Fruit fly (Drosophila melanogaster) whole organism, wandering third instar larva: ENCODE measurements around the gene CG11674.
A peak's percentile ranks its signal among the peaks of the same experiment; 100 is the strongest.

ENCODE experiments used
- Abd-B ChIP-seq: fragments of >200 bp; optimal IDR thresholded peaks from 2 replicates; lab custom pipeline; 2017; ENCODE audit warnings: missing biosample characterization, missing genetic modification characterization
- CG9705 ChIP-seq: fragments of 200-800 bp; sonication (Bioruptor generic); optimal IDR thresholded peaks from 2 replicates; lab custom pipeline; 2018; ENCODE audit warnings: missing biosample characterization, mild to moderate bottlenecking, missing genetic modification characterization
- CrebA ChIP-seq: fragments of 200-800 bp; sonication (Bioruptor generic); optimal IDR thresholded peaks from 2 replicates; lab custom pipeline; 2016; ENCODE audit warnings: missing biosample characterization, mild to moderate bottlenecking, missing genetic modification characterization, borderline replicate concordance
- Dfd ChIP-seq: fragments of >200 bp; optimal IDR thresholded peaks from 2 replicates; lab custom pipeline; 2017; ENCODE audit warnings: missing biosample characterization, missing genetic modification characterization
- Dif ChIP-seq: fragments of 200-275, 200-300 bp; sonication (Bioruptor generic); optimal IDR thresholded peaks from 2 replicates; lab custom pipeline; 2018; ENCODE audit warnings: missing biosample characterization, missing genetic modification characterization; ENCODE audit not compliant: partially characterized antibody
- HLH106 ChIP-seq: fragments of 200-800 bp; optimal IDR thresholded peaks from 3 replicates; lab custom pipeline; 2019; ENCODE audit warnings: missing biosample characterization, mild to moderate bottlenecking, missing genetic modification characterization, moderate library complexity
- Hnf4 ChIP-seq: fragments of 200-800 bp; sonication (Bioruptor generic); optimal IDR thresholded peaks from 2 replicates; lab custom pipeline; 2016; ENCODE audit warnings: missing biosample characterization, mild to moderate bottlenecking, missing genetic modification characterization
- Hr78 ChIP-seq: fragments of >200 bp; optimal IDR thresholded peaks from 2 replicates; lab custom pipeline; 2017; ENCODE audit warnings: missing biosample characterization, missing genetic modification characterization
- Hr83 ChIP-seq: fragments of 200-300 bp; sonication (Bioruptor generic); optimal IDR thresholded peaks from 2 replicates; lab custom pipeline; 2016; ENCODE audit warnings: missing biosample characterization, mild to moderate bottlenecking, missing genetic modification characterization, moderate library complexity; ENCODE audit not compliant: poor library complexity, severe bottlenecking
- Jra ChIP-seq: sonication (Bioruptor generic); optimal IDR thresholded peaks from 2 replicates; lab custom pipeline; 2016; ENCODE audit warnings: missing biosample characterization, missing genetic modification characterization
- Mio ChIP-seq: sonication (Bioruptor generic); optimal IDR thresholded peaks from 2 replicates; lab custom pipeline; 2016; ENCODE audit warnings: missing biosample characterization, missing genetic modification characterization
- Myc ChIP-seq: fragments of >200 bp; optimal IDR thresholded peaks from 2 replicates; lab custom pipeline; 2017
- N ChIP-seq: fragments of >200 bp; optimal IDR thresholded peaks from 2 replicates; lab custom pipeline; 2018; ENCODE audit warnings: missing biosample characterization, missing external identifiers, missing genetic modification characterization
- OdsH ChIP-seq: fragments of 200-800 bp; sonication (Bioruptor generic); optimal IDR thresholded peaks from 2 replicates; lab custom pipeline; 2016; ENCODE audit warnings: missing biosample characterization, mild to moderate bottlenecking, missing genetic modification characterization
- Rel ChIP-seq, 2 experiments: fragments of 200-800 bp; sonication (Bioruptor generic) in 1 of 2; optimal IDR thresholded peaks; 2 replicates in 1 of 2; 3 replicates in 1 of 2; lab custom pipeline; 2016 to 2019; ENCODE audit warnings: mild to moderate bottlenecking in 2 of 2, missing biosample characterization in 2 of 2, missing genetic modification characterization in 2 of 2, moderate library complexity in 1 of 2
- Sp1 ChIP-seq: fragments of 200-800 bp; sonication (Bioruptor generic); optimal IDR thresholded peaks from 3 replicates; lab custom pipeline; 2019; ENCODE audit warnings: missing biosample characterization, mild to moderate bottlenecking, missing genetic modification characterization, moderate library complexity
- Vsx2 ChIP-seq: fragments of 200-300, 225-300 bp; sonication (Bioruptor generic); optimal IDR thresholded peaks from 2 replicates; lab custom pipeline; 2018; ENCODE audit warnings: missing biosample characterization, missing genetic modification characterization; ENCODE audit not compliant: partially characterized antibody
- br ChIP-seq: fragments of 200-800 bp; sonication (Bioruptor generic); optimal IDR thresholded peaks from 2 replicates; lab custom pipeline; 2016; ENCODE audit warnings: missing biosample characterization, missing genetic modification characterization
- brk ChIP-seq: fragments of 200-800 bp; sonication (Bioruptor generic); optimal IDR thresholded peaks from 2 replicates; lab custom pipeline; 2016; ENCODE audit warnings: missing biosample characterization, mild to moderate bottlenecking, missing genetic modification characterization
- dl ChIP-seq, 2 experiments: fragments of 175-275, 200-275 bp in 1 of 2; fragments of 200-275 bp in 1 of 2; sonication (Bioruptor generic); optimal IDR thresholded peaks; lab custom pipeline; 2018; ENCODE audit warnings: mild to moderate bottlenecking in 2 of 2, missing biosample characterization in 2 of 2, missing genetic modification characterization in 2 of 2, moderate library complexity in 2 of 2; ENCODE audit not compliant: partially characterized antibody in 2 of 2, insufficient read depth in 1 of 2
- dmrt93B ChIP-seq: fragments of 200-800 bp; sonication (Bioruptor generic); optimal IDR thresholded peaks from 2 replicates; lab custom pipeline; 2018; ENCODE audit warnings: missing biosample characterization, mild to moderate bottlenecking, missing genetic modification characterization
- dsf ChIP-seq: sonication (Bioruptor generic); optimal IDR thresholded peaks from 2 replicates; lab custom pipeline; 2016; ENCODE audit warnings: missing biosample characterization, missing genetic modification characterization, borderline replicate concordance
- ey ChIP-seq: fragments of 200-800 bp; sonication (Bioruptor generic); optimal IDR thresholded peaks from 2 replicates; lab custom pipeline; 2016; ENCODE audit warnings: missing biosample characterization, missing genetic modification characterization
- foxo ChIP-seq, 2 experiments: fragments of 200-800 bp; sonication (Bioruptor generic); optimal IDR thresholded peaks; 2 replicates in 1 of 2; 3 replicates in 1 of 2; lab custom pipeline; 2016 to 2017; ENCODE audit warnings: missing biosample characterization in 2 of 2, missing genetic modification characterization in 2 of 2
- fru ChIP-seq: fragments of 200-800 bp; sonication (Bioruptor generic); optimal IDR thresholded peaks from 3 replicates; lab custom pipeline; 2016; ENCODE audit warnings: missing biosample characterization, mild to moderate bottlenecking, missing genetic modification characterization
- h ChIP-seq: fragments of 200-800 bp; sonication (Bioruptor generic); optimal IDR thresholded peaks from 3 replicates; lab custom pipeline; 2016; ENCODE audit warnings: missing biosample characterization, mild to moderate bottlenecking, missing genetic modification characterization
- jim ChIP-seq: fragments of 175-275, 200-325 bp; sonication (Bioruptor generic); optimal IDR thresholded peaks from 2 replicates; lab custom pipeline; 2016; ENCODE audit warnings: missing biosample characterization, mild to moderate bottlenecking, missing genetic modification characterization
- lola ChIP-seq: fragments of >200 bp; optimal IDR thresholded peaks from 2 replicates; lab custom pipeline; 2017; ENCODE audit warnings: missing biosample characterization, missing genetic modification characterization
- pan ChIP-seq: fragments of >200 bp; optimal IDR thresholded peaks from 2 replicates; lab custom pipeline; 2017
- psq ChIP-seq: fragments of 200-800 bp; sonication (Bioruptor generic); optimal IDR thresholded peaks from 3 replicates; lab custom pipeline; 2017; ENCODE audit warnings: missing biosample characterization, mild to moderate bottlenecking, missing genetic modification characterization, moderate library complexity
- rgr ChIP-seq: fragments of 200-800 bp; sonication (Bioruptor generic); optimal IDR thresholded peaks from 3 replicates; lab custom pipeline; 2016; ENCODE audit warnings: missing biosample characterization, mild to moderate bottlenecking, missing genetic modification characterization
- sage ChIP-seq: fragments of 200-800 bp; sonication (Bioruptor generic); optimal IDR thresholded peaks from 2 replicates; lab custom pipeline; 2016; ENCODE audit warnings: missing biosample characterization, mild to moderate bottlenecking, missing genetic modification characterization
- sv ChIP-seq: fragments of 200-800 bp; sonication (Bioruptor generic); optimal IDR thresholded peaks from 3 replicates; lab custom pipeline; 2016; ENCODE audit warnings: missing biosample characterization, missing genetic modification characterization
- tai ChIP-seq: sonication (Bioruptor generic); optimal IDR thresholded peaks from 2 replicates; lab custom pipeline; 2016; ENCODE audit warnings: missing biosample characterization, missing genetic modification characterization
- woc ChIP-seq: sonication (Bioruptor generic); optimal IDR thresholded peaks from 2 replicates; lab custom pipeline; 2016; ENCODE audit warnings: missing biosample characterization, mild to moderate bottlenecking, missing genetic modification characterization

CG11674 gene

DNA sequence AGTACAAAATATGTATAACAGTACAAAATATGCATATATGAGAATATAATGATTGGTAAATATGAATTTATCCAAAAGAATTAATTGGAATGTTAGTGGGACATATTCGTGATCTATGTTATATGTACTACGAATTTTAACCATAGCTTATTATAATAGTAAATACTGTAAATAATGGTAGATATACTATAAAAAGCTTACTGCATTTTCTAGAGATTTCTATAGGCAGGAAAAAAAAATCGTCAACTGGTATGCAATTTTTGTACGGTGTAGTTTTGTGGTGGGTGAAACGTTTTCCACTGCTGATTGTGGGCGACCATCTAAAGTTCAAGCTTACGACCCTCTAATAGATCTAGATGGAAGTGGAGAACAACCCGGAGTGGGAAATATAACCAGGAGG lies 8.8 kb downstream of the CG11674 start:
- TF ChIP-seq Vsx2 (GFP tag; lab: Kevin White, UChicago) = no peak
- no peak for TF ChIP-seq CG9705
- no peak for TF ChIP-seq Hr83
- no peak for TF ChIP-seq dsf (GFP tag; lab: Kevin White, UChicago)
- TF ChIP-seq dl (GFP tag; optimal IDR thresholded peaks at IDR 0.05; lab: Kevin White, UChicago; ENCODE audit: insufficient read depth in 1 of 2, partially characterized antibody in 2 of 2) = no peak
- TF ChIP-seq N = no peak
- TF ChIP-seq dmrt93B = no peak
- no peak for TF ChIP-seq Rel (GFP tag; optimal IDR thresholded peaks at IDR 0.05; lab: Kevin White, UChicago)
- TF ChIP-seq Rel (tag; optimal IDR thresholded peaks at IDR 0.05; lab: Kevin White, UChicago) = no peak
- TF ChIP-seq Myc (lab: Kevin White, UChicago) = no peak
- no peak for TF ChIP-seq Dif (GFP tag; lab: Kevin White, UChicago)
- TF ChIP-seq HLH106 (tag; lab: Kevin White, UChicago) = no peak
- TF ChIP-seq pan = no peak
- TF ChIP-seq ey (GFP tag; lab: Kevin White, UChicago) = no peak
- no peak for TF ChIP-seq Jra (GFP tag; lab: Kevin White, UChicago)
- TF ChIP-seq Hnf4 (GFP tag; lab: Kevin White, UChicago) = no peak

DNA sequence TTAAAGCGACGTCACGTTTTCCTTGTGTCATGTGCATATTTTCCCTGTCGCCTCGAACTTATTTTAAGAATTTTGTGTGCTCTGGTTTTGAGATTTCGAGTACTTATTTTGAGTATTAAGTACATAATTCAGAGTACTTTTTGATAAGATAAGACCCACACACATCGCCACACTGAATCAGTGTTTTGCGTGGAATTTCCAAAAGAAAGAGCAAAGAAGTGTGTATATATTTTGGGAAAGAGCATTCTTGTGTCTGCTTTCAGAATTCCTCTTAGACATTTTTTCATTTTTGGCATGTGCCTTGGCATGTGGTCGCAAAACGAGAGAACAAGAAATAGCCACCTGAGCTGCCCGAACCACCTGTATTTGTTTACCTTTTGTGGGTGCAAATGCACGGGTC lies 9.8 kb downstream of the CG11674 start:
- TF ChIP-seq sage (GFP tag; lab: Kevin White, UChicago) = no peak
- no peak for TF ChIP-seq Dfd
- no peak for TF ChIP-seq woc (GFP tag; lab: Kevin White, UChicago)
- TF ChIP-seq Dif (GFP tag; lab: Kevin White, UChicago) = no peak
- TF ChIP-seq CrebA (GFP tag; lab: Kevin White, UChicago) = no peak
- TF ChIP-seq lola = no peak
- TF ChIP-seq dl (GFP tag; optimal IDR thresholded peaks at IDR 0.05; lab: Kevin White, UChicago; ENCODE audit: insufficient read depth in 1 of 2, partially characterized antibody in 2 of 2) = no peak
- peak; percentile 0 for TF ChIP-seq OdsH
- no peak for TF ChIP-seq Mio (GFP tag; lab: Kevin White, UChicago)
- peak; percentile 7 for TF ChIP-seq psq (GFP tag; lab: Kevin White, UChicago)
- peak; percentile 8 for TF ChIP-seq h (GFP tag; lab: Kevin White, UChicago)
- TF ChIP-seq fru (GFP tag; lab: Kevin White, UChicago) = peak; percentile 9
- TF ChIP-seq ey (GFP tag; lab: Kevin White, UChicago) = no peak
- TF ChIP-seq jim (GFP tag; lab: Kevin White, UChicago) = no peak
- peak; percentile 44 for TF ChIP-seq HLH106 (tag; lab: Kevin White, UChicago)
- peak; percentile 2 for TF ChIP-seq Sp1
- no peak for TF ChIP-seq Rel (GFP tag; optimal IDR thresholded peaks at IDR 0.05; lab: Kevin White, UChicago)
- TF ChIP-seq Rel (tag; optimal IDR thresholded peaks at IDR 0.05; lab: Kevin White, UChicago) = peak; percentile 36
- TF ChIP-seq, all 38 proteins: peak for 7

DNA sequence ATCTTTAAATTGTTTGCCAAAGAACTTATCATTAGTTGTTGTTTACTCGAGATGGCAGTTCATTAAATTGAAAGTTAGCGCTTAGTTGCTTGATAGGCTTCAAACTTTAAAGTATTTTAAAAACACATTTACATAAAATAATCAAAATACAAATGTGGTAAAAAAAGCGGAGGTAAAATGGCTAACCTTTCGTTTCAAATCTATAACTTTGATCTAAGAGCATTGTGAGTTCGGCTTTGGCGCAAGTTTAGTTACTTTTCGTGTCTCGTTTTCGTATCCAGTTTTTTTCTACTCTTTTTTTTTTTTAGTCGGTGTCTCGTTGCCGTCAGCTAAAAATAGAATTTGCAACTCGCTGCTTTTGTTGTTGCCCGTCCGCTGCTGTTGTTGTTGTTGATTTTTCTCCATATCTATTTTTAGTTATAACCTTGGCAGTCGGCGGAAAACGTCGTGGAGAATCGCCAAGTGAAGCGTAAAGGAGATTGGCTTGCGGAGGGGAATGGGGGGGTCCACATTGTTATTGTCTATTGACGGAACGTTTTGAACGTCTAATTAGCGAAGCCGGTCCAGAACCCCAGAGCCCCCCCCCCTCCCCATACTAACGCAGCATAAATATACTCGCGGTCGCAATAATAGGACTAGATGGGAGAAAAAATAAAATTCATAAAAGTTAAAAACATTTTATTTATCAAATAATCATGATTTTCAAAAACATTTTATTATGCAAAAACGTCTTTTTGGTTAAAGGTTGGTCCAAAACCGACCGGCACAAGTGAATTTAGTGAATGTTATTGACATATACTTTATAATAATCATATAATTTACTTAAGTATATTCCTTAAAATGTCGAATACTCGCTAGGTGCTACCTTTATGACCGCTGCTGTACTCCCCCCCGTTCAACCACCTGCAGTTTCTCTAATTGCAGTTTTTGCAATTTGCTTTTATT lies 10.9 kb downstream of the CG11674 start:
- TF ChIP-seq sv (GFP tag; lab: Kevin White, UChicago) (no peak), Dfd (no peak), Abd-B (GFP tag; lab: Kevin White, UChicago) (no peak), foxo (GFP tag; optimal IDR thresholded peaks at IDR 0.05; lab: Kevin White, UChicago) (peak in 1 of 2 experiments; percentile 33), Myc (lab: Kevin White, UChicago) (no peak), Dif (GFP tag; lab: Kevin White, UChicago) (no peak), fru (GFP tag; lab: Kevin White, UChicago) (no peak), dl (GFP tag; optimal IDR thresholded peaks at IDR 0.05; lab: Kevin White, UChicago; ENCODE audit: insufficient read depth in 1 of 2, partially characterized antibody in 2 of 2) (no peak), h (GFP tag; lab: Kevin White, UChicago) (peak; percentile 9), rgr (GFP tag; lab: Kevin White, UChicago) (peak; percentile 41), Hr78 (GFP tag; lab: Kevin White, UChicago) (no peak), brk (GFP tag; lab: Kevin White, UChicago) (no peak), Rel (GFP tag; optimal IDR thresholded peaks at IDR 0.05; lab: Kevin White, UChicago) (no peak), Rel (tag; optimal IDR thresholded peaks at IDR 0.05; lab: Kevin White, UChicago) (no peak), dmrt93B (peak; percentile 26), sage (GFP tag; lab: Kevin White, UChicago) (no peak), Hnf4 (GFP tag; lab: Kevin White, UChicago) (no peak), HLH106 (tag; lab: Kevin White, UChicago) (peak; percentile 61), Mio (GFP tag; lab: Kevin White, UChicago) (no peak), Sp1 (peak; percentile 53), jim (GFP tag; lab: Kevin White, UChicago) (no peak), N (no peak), tai (GFP tag; lab: Kevin White, UChicago) (peak; percentile 15), br (no peak), psq (GFP tag; lab: Kevin White, UChicago) (no peak), ey (GFP tag; lab: Kevin White, UChicago) (no peak), Vsx2 (GFP tag; lab: Kevin White, UChicago) (no peak), Jra (GFP tag; lab: Kevin White, UChicago) (no peak)
